Fruit fly (Drosophila melanogaster) whole organism, wandering third instar larva: Measurements from ENCODE around the gene CG43996.

Experiments used
- CG9705 ChIP-seq: fragments of 200-800 bp; sonication (Bioruptor generic); optimal IDR thresholded peaks from 2 replicates; lab custom pipeline; 2018; ENCODE audit warnings: missing biosample characterization, mild to moderate bottlenecking, missing genetic modification characterization
- Dfd ChIP-seq: fragments of >200 bp; optimal IDR thresholded peaks from 2 replicates; lab custom pipeline; 2017; ENCODE audit warnings: missing biosample characterization, missing genetic modification characterization
- Hnf4 ChIP-seq: fragments of 200-800 bp; sonication (Bioruptor generic); optimal IDR thresholded peaks from 2 replicates; lab custom pipeline; 2016; ENCODE audit warnings: missing biosample characterization, mild to moderate bottlenecking, missing genetic modification characterization
- Hr78 ChIP-seq: fragments of >200 bp; optimal IDR thresholded peaks from 2 replicates; lab custom pipeline; 2017; ENCODE audit warnings: missing biosample characterization, missing genetic modification characterization
- Hr83 ChIP-seq: fragments of 200-300 bp; sonication (Bioruptor generic); optimal IDR thresholded peaks from 2 replicates; lab custom pipeline; 2016; ENCODE audit warnings: missing biosample characterization, mild to moderate bottlenecking, missing genetic modification characterization, moderate library complexity; ENCODE audit not compliant: poor library complexity, severe bottlenecking
- Vsx2 ChIP-seq: fragments of 200-300, 225-300 bp; sonication (Bioruptor generic); optimal IDR thresholded peaks from 2 replicates; lab custom pipeline; 2018; ENCODE audit warnings: missing biosample characterization, missing genetic modification characterization; ENCODE audit not compliant: partially characterized antibody
- foxo ChIP-seq, 2 experiments: fragments of 200-800 bp; sonication (Bioruptor generic); optimal IDR thresholded peaks; 2 replicates in 1 of 2; 3 replicates in 1 of 2; lab custom pipeline; 2016 to 2017; ENCODE audit warnings: missing biosample characterization in 2 of 2, missing genetic modification characterization in 2 of 2
- lola ChIP-seq: fragments of >200 bp; optimal IDR thresholded peaks from 2 replicates; lab custom pipeline; 2017; ENCODE audit warnings: missing biosample characterization, missing genetic modification characterization
- pan ChIP-seq: fragments of >200 bp; optimal IDR thresholded peaks from 2 replicates; lab custom pipeline; 2017
- woc ChIP-seq: sonication (Bioruptor generic); optimal IDR thresholded peaks from 2 replicates; lab custom pipeline; 2016; ENCODE audit warnings: missing biosample characterization, mild to moderate bottlenecking, missing genetic modification characterization

dm6 chrX:17022004-17022403, at the start of gene CG43996:
- TF ChIP-seq Hr83 (GFP tag; lab: Kevin White, UChicago) (no peak), lola (no peak), CG9705 (no peak), Hr78 (GFP tag; lab: Kevin White, UChicago) (no peak), pan (lab: Kevin White, UChicago) (no peak), Hnf4 (GFP tag; lab: Kevin White, UChicago) (no peak), foxo (GFP tag; optimal IDR thresholded peaks at IDR 0.05; lab: Kevin White, UChicago) (no peak), Dfd (no peak), Vsx2 (GFP tag; lab: Kevin White, UChicago) (no peak), woc (GFP tag; lab: Kevin White, UChicago) (no peak)
